Fruit fly (Drosophila melanogaster) whole organism, embryonic: Measurements from ENCODE around the gene anchor.
A peak's percentile ranks its signal among the peaks of the same experiment; 100 is the strongest.

Experiments used
- Aef1 ChIP-seq: fragments of 200-800 bp; sonication (Bioruptor generic); IDR thresholded peaks from 3 replicates; pipeline ENCODE4 v1.3.6; 2022; ENCODE audit warnings: missing biosample characterization, missing genetic modification characterization
- Bgb ChIP-seq: fragments of 200-800 bp; sonication (Bioruptor generic); IDR thresholded peaks from 2 replicates; pipeline ENCODE4 v1.3.6; 2022; ENCODE audit warnings: missing biosample characterization, missing genetic modification characterization; ENCODE audit not compliant: partially characterized antibody
- CG10366 ChIP-seq: fragments of 200-800 bp; sonication (Bioruptor generic); IDR thresholded peaks from 2 replicates; pipeline ENCODE4 v1.3.6; 2022; ENCODE audit warnings: missing biosample characterization, missing genetic modification characterization
- CG10431 ChIP-seq: fragments of 200-800 bp; sonication (Bioruptor generic); optimal IDR thresholded peaks from 3 replicates; lab custom pipeline; 2018; ENCODE audit warnings: missing biosample characterization, mild to moderate bottlenecking, missing genetic modification characterization
- CG11560 ChIP-seq: fragments of 200-800 bp; sonication (Bioruptor generic); IDR thresholded peaks from 3 replicates; pipeline ENCODE4 v1.3.6; 2022; ENCODE audit warnings: missing biosample characterization, missing genetic modification characterization
- CG12071 ChIP-seq: fragments of 200-800 bp; sonication (Bioruptor generic); optimal IDR thresholded peaks from 3 replicates; lab custom pipeline; 2018; ENCODE audit warnings: missing biosample characterization, mild to moderate bottlenecking, missing genetic modification characterization
- CG12391 ChIP-seq: fragments of 200-800 bp; sonication (Bioruptor generic); optimal IDR thresholded peaks from 3 replicates; lab custom pipeline; 2018; ENCODE audit warnings: missing biosample characterization, mild to moderate bottlenecking, missing genetic modification characterization, moderate library complexity
- CG12942 ChIP-seq: fragments of 200-800 bp; sonication (Bioruptor generic); optimal IDR thresholded peaks from 3 replicates; lab custom pipeline; 2016; ENCODE audit warnings: missing biosample characterization, missing genetic modification characterization
- CG14050 ChIP-seq: fragments of 200-800 bp; sonication (Bioruptor generic); IDR thresholded peaks from 3 replicates; pipeline ENCODE4 v1.3.6; 2022; ENCODE audit warnings: missing biosample characterization, missing genetic modification characterization
- CG18476 ChIP-seq: fragments of 200-800 bp; sonication (Bioruptor generic); optimal IDR thresholded peaks from 2 replicates; lab custom pipeline; 2016; ENCODE audit warnings: missing biosample characterization, mild to moderate bottlenecking, missing genetic modification characterization
- CG31365 ChIP-seq: fragments of 200-800 bp; sonication (Bioruptor generic); optimal IDR thresholded peaks from 2 replicates; lab custom pipeline; 2018; ENCODE audit warnings: missing biosample characterization, mild to moderate bottlenecking, missing genetic modification characterization
- CG3281 ChIP-seq: fragments of 200-800 bp; sonication (Bioruptor generic); optimal IDR thresholded peaks from 3 replicates; lab custom pipeline; 2017; ENCODE audit warnings: missing biosample characterization, mild to moderate bottlenecking, missing genetic modification characterization
- CG3995 ChIP-seq: fragments of 200-800 bp; sonication (Bioruptor generic); optimal IDR thresholded peaks from 3 replicates; lab custom pipeline; 2016; ENCODE audit warnings: missing biosample characterization, missing genetic modification characterization
- CG4854 ChIP-seq: fragments of 200-800 bp; sonication (Bioruptor generic); optimal IDR thresholded peaks from 2 replicates; lab custom pipeline; 2016; ENCODE audit warnings: missing biosample characterization, missing genetic modification characterization, inconsistent platforms
- CG6654 ChIP-seq: fragments of 200-800 bp; sonication (Bioruptor generic); optimal IDR thresholded peaks from 2 replicates; lab custom pipeline; 2017; ENCODE audit warnings: missing biosample characterization, mild to moderate bottlenecking, missing genetic modification characterization
- CG7839 ChIP-seq: fragments of 200-800 bp; sonication (Bioruptor generic); optimal IDR thresholded peaks from 3 replicates; lab custom pipeline; 2018; ENCODE audit warnings: missing biosample characterization, mild to moderate bottlenecking, missing genetic modification characterization, moderate library complexity
- CG9609 ChIP-seq: fragments of 200-800 bp; sonication (Bioruptor generic); optimal IDR thresholded peaks from 3 replicates; lab custom pipeline; 2016; ENCODE audit warnings: missing biosample characterization, missing genetic modification characterization
- CG9727 ChIP-seq: fragments of 200-800 bp; sonication (Bioruptor generic); optimal IDR thresholded peaks from 3 replicates; lab custom pipeline; 2017; ENCODE audit warnings: missing biosample characterization, mild to moderate bottlenecking, missing genetic modification characterization
- Dref ChIP-seq: fragments of 200-800 bp; sonication (Bioruptor generic); IDR thresholded peaks from 2 replicates; pipeline ENCODE4 v1.3.6; 2022; ENCODE audit warnings: missing biosample characterization, missing genetic modification characterization
- E2f1 ChIP-seq: fragments of 200-800 bp; sonication (Bioruptor generic); IDR thresholded peaks from 2 replicates; pipeline ENCODE4 v1.3.6; 2022; ENCODE audit warnings: missing biosample characterization, missing genetic modification characterization
- Ets97D ChIP-seq: fragments of 200-800 bp; sonication (Bioruptor generic); optimal IDR thresholded peaks from 3 replicates; lab custom pipeline; 2016; ENCODE audit warnings: missing biosample characterization, missing genetic modification characterization
- HLHmδ ChIP-seq: fragments of 200-800 bp; sonication (Bioruptor generic); optimal IDR thresholded peaks from 2 replicates; lab custom pipeline; 2018; ENCODE audit warnings: missing biosample characterization, mild to moderate bottlenecking, missing genetic modification characterization, moderate library complexity
- Hand ChIP-seq: fragments of 200-800 bp; sonication (Bioruptor generic); optimal IDR thresholded peaks from 2 replicates; lab custom pipeline; 2017; ENCODE audit warnings: mild to moderate bottlenecking, missing biosample characterization, missing genetic modification reagents, missing genetic modification characterization
- Hr51 ChIP-seq, 2 experiments: fragments of 200-800 bp; sonication (Bioruptor generic); optimal IDR thresholded peaks; 2 replicates in 1 of 2; 3 replicates in 1 of 2; lab custom pipeline; 2016 to 2018; ENCODE audit warnings: missing biosample characterization in 2 of 2, missing genetic modification characterization in 2 of 2, mild to moderate bottlenecking in 1 of 2, moderate library complexity in 1 of 2
- Med ChIP-seq: fragments of 200-800 bp; sonication (Bioruptor generic); peaks from one replicate; lab custom pipeline; 2016; ENCODE audit warnings: missing biosample characterization, missing genetic modification characterization, mild to moderate bottlenecking, inconsistent platforms, moderate library complexity
- Nf-YB ChIP-seq: fragments of 200-800 bp; sonication (Bioruptor generic); optimal IDR thresholded peaks from 3 replicates; lab custom pipeline; 2019; ENCODE audit warnings: missing biosample characterization, mild to moderate bottlenecking, missing genetic modification characterization, moderate library complexity
- Scr ChIP-seq: fragments of 200-800 bp; sonication (Bioruptor generic); IDR thresholded peaks from 2 replicates; pipeline ENCODE4 v1.3.6; 2022; ENCODE audit warnings: missing biosample characterization, missing genetic modification characterization; ENCODE audit not compliant: partially characterized antibody
- Six4 ChIP-seq: fragments of 200-800 bp; sonication (Bioruptor generic); optimal IDR thresholded peaks from 2 replicates; lab custom pipeline; 2016; ENCODE audit warnings: missing biosample characterization, missing genetic modification characterization
- cato ChIP-seq: fragments of 200-800 bp; sonication (Bioruptor generic); optimal IDR thresholded peaks from 2 replicates; lab custom pipeline; 2016; ENCODE audit warnings: missing biosample characterization, missing genetic modification characterization, borderline replicate concordance
- chif ChIP-seq, 2 experiments: fragments of 200-800 bp; sonication (Bioruptor generic); optimal IDR thresholded peaks; 3 replicates each; lab custom pipeline; 2016; ENCODE audit warnings: missing biosample characterization in 2 of 2, missing genetic modification characterization in 2 of 2
- chm ChIP-seq: fragments of 200-800 bp; sonication (Bioruptor generic); IDR thresholded peaks from 2 replicates; pipeline ENCODE4 v1.3.6; 2022; ENCODE audit warnings: missing biosample characterization, missing genetic modification characterization
- crol ChIP-seq: fragments of 200-800 bp; sonication (Bioruptor generic); IDR thresholded peaks from 2 replicates; pipeline ENCODE4 v1.3.6; 2022; ENCODE audit warnings: missing biosample characterization, missing genetic modification characterization
- da ChIP-seq: fragments of 200-800 bp; sonication (Bioruptor generic); optimal IDR thresholded peaks from 2 replicates; lab custom pipeline; 2016; ENCODE audit warnings: missing biosample characterization, missing genetic modification characterization
- dan ChIP-seq: fragments of 200-800 bp; sonication (Bioruptor generic); IDR thresholded peaks from 2 replicates; pipeline ENCODE4 v1.3.6; 2022; ENCODE audit warnings: missing biosample characterization, missing genetic modification characterization
- danr ChIP-seq: fragments of 200-800 bp; sonication (Bioruptor generic); IDR thresholded peaks from 2 replicates; pipeline ENCODE4 v1.3.6; 2022; ENCODE audit warnings: missing biosample characterization, missing genetic modification characterization
- dmrt11E ChIP-seq: fragments of 200-800 bp; sonication (Bioruptor generic); optimal IDR thresholded peaks from 3 replicates; lab custom pipeline; 2018; ENCODE audit warnings: missing biosample characterization, mild to moderate bottlenecking, missing genetic modification characterization, moderate library complexity
- esg ChIP-seq: fragments of 200-800 bp; sonication (Bioruptor generic); conservative IDR thresholded peaks from 2 replicates; pipeline ENCODE4 v1.3.6; 2022; ENCODE audit warnings: missing biosample characterization, missing genetic modification characterization
- ewg ChIP-seq: fragments of 200-800 bp; sonication (Bioruptor generic); optimal IDR thresholded peaks from 3 replicates; lab custom pipeline; 2017; ENCODE audit warnings: mild to moderate bottlenecking, missing biosample characterization, missing genetic modification reagents, missing genetic modification characterization
- ind ChIP-seq: fragments of 200-800 bp; sonication (Bioruptor generic); optimal IDR thresholded peaks from 3 replicates; lab custom pipeline; 2016; ENCODE audit warnings: missing biosample characterization, missing genetic modification characterization
- jumu ChIP-seq: fragments of 200-800 bp; sonication (Bioruptor generic); optimal IDR thresholded peaks from 3 replicates; lab custom pipeline; 2016; ENCODE audit warnings: missing biosample characterization, missing genetic modification characterization
- mam ChIP-seq: fragments of 200-800 bp; sonication (Bioruptor generic); optimal IDR thresholded peaks from 3 replicates; lab custom pipeline; 2016; ENCODE audit warnings: missing biosample characterization, missing genetic modification characterization
- row ChIP-seq: fragments of 200-800 bp; sonication (Bioruptor generic); IDR thresholded peaks from 3 replicates; pipeline ENCODE4 v1.3.6; 2022; ENCODE audit warnings: missing biosample characterization, missing genetic modification characterization
- sd ChIP-seq: fragments of 200-800 bp; sonication (Bioruptor generic); optimal IDR thresholded peaks from 3 replicates; lab custom pipeline; 2018; ENCODE audit warnings: missing biosample characterization, mild to moderate bottlenecking, missing genetic modification characterization, moderate library complexity
- sisA ChIP-seq: fragments of 200-800 bp; sonication (Bioruptor generic); IDR thresholded peaks from 2 replicates; pipeline ENCODE4 v1.3.6; 2022; ENCODE audit warnings: missing biosample characterization, missing genetic modification characterization
- slp2 ChIP-seq: fragments of 200-800 bp; sonication (Bioruptor generic); optimal IDR thresholded peaks from 2 replicates; lab custom pipeline; 2016; ENCODE audit warnings: missing biosample characterization, missing genetic modification characterization
- tna ChIP-seq: fragments of 200-800 bp; sonication (Bioruptor generic); IDR thresholded peaks from 2 replicates; pipeline ENCODE4 v1.3.6; 2022; ENCODE audit warnings: missing biosample characterization, missing genetic modification characterization; ENCODE audit not compliant: partially characterized antibody
- ttk ChIP-seq: fragments of 200-800 bp; sonication (Bioruptor generic); IDR thresholded peaks from 2 replicates; pipeline ENCODE4 v2.1.2; 2022; ENCODE audit warnings: missing biosample characterization, missing genetic modification characterization
- unc-4 ChIP-seq: fragments of 200-800 bp; sonication (Bioruptor generic); IDR thresholded peaks from 2 replicates; pipeline ENCODE4 v1.3.6; 2022; ENCODE audit warnings: missing biosample characterization, missing genetic modification characterization; ENCODE audit not compliant: partially characterized antibody
- unpg ChIP-seq: fragments of 200-800 bp; sonication (Bioruptor generic); optimal IDR thresholded peaks from 3 replicates; lab custom pipeline; 2018; ENCODE audit warnings: missing biosample characterization, mild to moderate bottlenecking, missing genetic modification characterization, moderate library complexity

anchor gene

DNA sequence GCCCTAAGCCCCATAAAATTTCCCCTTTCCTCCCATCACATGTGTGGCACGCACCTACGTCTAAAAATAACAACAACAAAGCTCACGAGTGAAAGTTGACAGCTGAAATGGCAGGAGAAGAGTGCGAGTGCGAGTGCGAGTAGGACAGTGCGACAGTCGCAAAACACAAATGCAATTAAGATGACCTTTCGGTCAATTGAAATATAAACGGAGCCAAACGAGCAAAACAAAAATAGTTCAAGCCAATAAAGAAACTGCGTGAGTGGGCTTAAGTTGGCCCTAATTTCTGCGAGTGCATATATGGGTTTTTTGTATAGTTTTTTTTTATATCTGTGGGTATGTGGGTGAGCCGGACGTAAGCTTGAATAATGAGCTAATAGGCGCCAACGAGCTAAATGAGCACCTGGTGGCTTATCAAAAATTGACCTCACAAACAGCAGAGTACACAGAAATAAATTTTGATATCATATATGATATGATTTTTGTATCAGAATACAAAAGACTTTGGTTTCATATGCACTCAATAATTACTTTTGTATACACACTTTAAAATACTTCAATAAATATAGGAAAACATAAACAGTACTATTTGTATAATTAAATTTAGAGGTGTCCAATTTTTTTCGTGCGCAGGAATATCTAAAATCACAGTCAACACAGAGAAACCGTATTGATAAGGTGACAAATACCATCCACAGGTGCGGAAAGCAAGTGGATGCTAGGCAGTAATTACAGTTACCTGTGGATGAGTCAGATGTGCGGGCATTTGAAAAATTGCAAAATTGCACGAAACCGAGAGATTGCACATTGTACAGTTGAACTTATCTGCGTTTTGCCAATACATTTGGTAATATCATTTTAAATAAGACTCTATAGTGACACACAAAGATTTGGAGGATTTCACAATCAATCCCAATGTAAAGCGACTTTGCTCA, 30.4 kb downstream of the anchor start (continued):
- TF ChIP-seq ttk (GFP tag; lab: Robert Waterston, UW) (no peak), ewg (GFP tag; lab: Kevin White, UChicago) (no peak), dmrt11E (tag; lab: Kevin White, UChicago) (no peak), jumu (GFP tag; lab: Kevin White, UChicago) (no peak), tna (GFP tag; lab: Robert Waterston, UW) (no peak), sisA (GFP tag; lab: Robert Waterston, UW) (no peak), CG6654 (no peak), mam (GFP tag; lab: Kevin White, UChicago) (no peak), danr (GFP tag; lab: Robert Waterston, UW) (no peak), CG4854 (no peak), row (peak; percentile 52; the same call in 2 of the 3 replicates), ind (GFP tag; lab: Kevin White, UChicago) (no peak), Six4 (GFP tag; lab: Kevin White, UChicago) (no peak), CG3995 (GFP tag; lab: Kevin White, UChicago) (peak; percentile 41), chm (no peak), unpg (GFP tag; lab: Kevin White, UChicago) (peak; percentile 19), Nf-YB (GFP tag; lab: Kevin White, UChicago) (no peak), Med (GFP tag; lab: Kevin White, UChicago) (peak; percentile 82), esg (no peak; the same call in 1 of the 2 replicates), CG14050 (GFP tag; lab: Robert Waterston, UW) (no peak), E2f1 (GFP tag; lab: Robert Waterston, UW) (no peak), Ets97D (no peak), CG9727 (no peak), HLHmδ (GFP tag; lab: Kevin White, UChicago) (no peak), Hand (GFP tag; lab: Kevin White, UChicago) (no peak), CG3281 (GFP tag; lab: Kevin White, UChicago) (peak; percentile 22), chif (GFP tag; optimal IDR thresholded peaks at IDR 0.05; lab: Kevin White, UChicago) (no peak), CG10431 (GFP tag; lab: Kevin White, UChicago) (no peak), CG18476 (GFP tag; lab: Kevin White, UChicago) (peak; percentile 3), CG9609 (GFP tag; lab: Kevin White, UChicago) (no peak), CG11560 (tag; lab: Robert Waterston, UW) (no peak), CG31365 (tag; lab: Kevin White, UChicago) (no peak), Hr51 (GFP tag; optimal IDR thresholded peaks at IDR 0.05; lab: Kevin White, UChicago) (peak in 1 of 2 experiments; percentile 52), cato (GFP tag; lab: Kevin White, UChicago) (peak; percentile 28), CG12071 (GFP tag; lab: Kevin White, UChicago) (no peak), slp2 (no peak), CG12391 (tag; lab: Kevin White, UChicago) (peak; percentile 37), CG12942 (no peak), CG7839 (tag; lab: Kevin White, UChicago) (peak; percentile 27), Dref (GFP tag; lab: Robert Waterston, UW) (no peak), unc-4 (GFP tag; lab: Robert Waterston, UW) (no peak), crol (0 out of 2 replicates have a peak, but pooled peaks have one; percentile 22), da (GFP tag; lab: Kevin White, UChicago) (no peak), sd (tag; lab: Kevin White, UChicago) (no peak), CG10366 (GFP tag; lab: Robert Waterston, UW) (peak; percentile 26), Aef1 (GFP tag; lab: Robert Waterston, UW) (no peak), Bgb (GFP tag; lab: Robert Waterston, UW) (no peak), Scr (GFP tag; lab: Robert Waterston, UW) (no peak), dan (GFP tag; lab: Robert Waterston, UW) (no peak)
